Worm (Caenorhabditis elegans) whole organism, L4 larva: Measurements from ENCODE around the gene K06H7.7.

Experiments
- F26F4.8 ChIP-seq: fragments of 200-800 bp; sonication (Bioruptor generic); conservative IDR thresholded peaks from 2 replicates; pipeline ENCODE4 v1.3.6; 2022; ENCODE audit warnings: missing genetic modification characterization, missing compliant biosample characterization
- F44E2.7 ChIP-seq: fragments of 200-800 bp; sonication (Bioruptor generic); IDR thresholded peaks from 2 replicates; pipeline ENCODE4 v2.1.2; 2022; ENCODE audit warnings: missing genetic modification characterization, missing compliant biosample characterization
- T26A8.4 ChIP-seq: fragments of 200-800 bp; sonication (Bioruptor generic); IDR thresholded peaks from 2 replicates; pipeline ENCODE4 v1.3.6; 2022; ENCODE audit warnings: missing genetic modification characterization, missing compliant biosample characterization
- Y48G9A.11 ChIP-seq: fragments of 200-800 bp; sonication (Bioruptor generic); IDR thresholded peaks from 2 replicates; pipeline ENCODE4 v1.3.6; 2022; ENCODE audit warnings: missing genetic modification reagents, missing genetic modification characterization, missing compliant biosample characterization
- Y75B8A.6 ChIP-seq: fragments of 200-800 bp; sonication (Bioruptor generic); IDR thresholded peaks from 2 replicates; pipeline ENCODE4 v1.3.6; 2022; ENCODE audit warnings: missing genetic modification reagents, missing genetic modification characterization, missing compliant biosample characterization
- ZK337.2 ChIP-seq: fragments of 200-800 bp; sonication (Bioruptor generic); IDR thresholded peaks from 2 replicates; pipeline ENCODE4 v1.3.6; 2022; ENCODE audit warnings: missing genetic modification reagents, missing genetic modification characterization, missing compliant biosample characterization
- aha-1 ChIP-seq: fragments of 150-350 bp; peaks from one replicate; lab custom pipeline; 2014; ENCODE audit warnings: missing biosample characterization, missing genetic modification characterization
- aly-2 ChIP-seq: sonication (generic microtip); optimal IDR thresholded peaks from 2 replicates; lab custom pipeline; 2018; ENCODE audit warnings: missing biosample characterization, missing genetic modification characterization
- ama-1 ChIP-seq: fragments of 150-350 bp; optimal IDR thresholded peaks from 2 replicates; lab custom pipeline; 2014; ENCODE audit warnings: inconsistent platforms, mixed read lengths
- arid-1 ChIP-seq: fragments of 200-800 bp; sonication (Bioruptor generic); conservative IDR thresholded peaks from 2 replicates; pipeline ENCODE4 v1.3.6; 2022; ENCODE audit warnings: missing genetic modification reagents, missing genetic modification characterization, missing compliant biosample characterization
- attf-4 ChIP-seq: sonication (generic microtip); optimal IDR thresholded peaks from 3 replicates; lab custom pipeline; 2017; ENCODE audit warnings: missing biosample characterization, missing genetic modification characterization
- ceh-44 ChIP-seq: fragments of 200-800 bp; sonication (Bioruptor generic); IDR thresholded peaks from 2 replicates; pipeline ENCODE4 v1.3.6; 2022; ENCODE audit warnings: missing genetic modification reagents, missing genetic modification characterization, missing compliant biosample characterization
- cey-2 ChIP-seq: sonication (generic microtip); optimal IDR thresholded peaks from 3 replicates; lab custom pipeline; 2017; ENCODE audit warnings: missing genetic modification characterization, mild to moderate bottlenecking, missing compliant biosample characterization, antibody characterized with exemption, borderline replicate concordance; ENCODE audit not compliant: insufficient read depth
- daf-16 ChIP-seq, 3 experiments: sonication (generic microtip); optimal IDR thresholded peaks; 2 replicates each; lab custom pipeline; 2016 to 2017; ENCODE audit warnings: missing genetic modification characterization in 3 of 3, missing genetic modification reagents in 3 of 3, mild to moderate bottlenecking in 2 of 3, missing compliant biosample characterization in 2 of 3, missing biosample characterization in 1 of 3, moderate library complexity in 1 of 3
- daf-19 ChIP-seq: fragments of 200-800 bp; sonication (Bioruptor generic); conservative IDR thresholded peaks from 2 replicates; pipeline ENCODE4 v1.3.6; 2022; ENCODE audit warnings: missing genetic modification characterization, missing compliant biosample characterization
- dmd-8 ChIP-seq: fragments of 200-800 bp; sonication (Bioruptor generic); IDR thresholded peaks from 2 replicates; pipeline ENCODE4 v1.3.6; 2022; ENCODE audit warnings: missing genetic modification characterization, missing compliant biosample characterization
- dve-1 ChIP-seq: sonication (generic microtip); optimal IDR thresholded peaks from 2 replicates; lab custom pipeline; 2017; ENCODE audit warnings: antibody characterized with exemption, mild to moderate bottlenecking, missing genetic modification characterization, missing compliant biosample characterization; ENCODE audit not compliant: insufficient read depth
- egl-27 ChIP-seq: sonication (generic microtip); optimal IDR thresholded peaks from 3 replicates; lab custom pipeline; 2017; ENCODE audit warnings: missing biosample characterization, missing genetic modification reagents, missing genetic modification characterization
- fkh-10 ChIP-seq: fragments of 150-350 bp; optimal IDR thresholded peaks from 2 replicates; lab custom pipeline; 2014; ENCODE audit warnings: missing biosample characterization, missing genetic modification reagents, missing genetic modification characterization
- hif-1 ChIP-seq, 2 experiments: sonication (generic microtip); optimal IDR thresholded peaks; 2 replicates each; lab custom pipeline; 2016 to 2017; ENCODE audit warnings: missing compliant biosample characterization in 2 of 2, missing genetic modification characterization in 2 of 2, missing genetic modification reagents in 2 of 2, missing genotype in 2 of 2, mild to moderate bottlenecking in 1 of 2
- hlh-11 ChIP-seq: fragments of 200-800 bp; sonication (Bioruptor generic); optimal IDR thresholded peaks from 2 replicates; lab custom pipeline; 2018; ENCODE audit warnings: mild to moderate bottlenecking, missing genetic modification characterization, missing compliant biosample characterization
- lin-13 ChIP-seq: fragments of 150-350 bp; optimal IDR thresholded peaks from 2 replicates; lab custom pipeline; 2014; ENCODE audit warnings: missing biosample characterization, missing genetic modification reagents, missing genetic modification characterization
- lin-29 ChIP-seq: fragments of 200-800 bp; sonication (Bioruptor generic); IDR thresholded peaks from 2 replicates; pipeline ENCODE4 v1.3.6; 2022; ENCODE audit warnings: missing genetic modification reagents, missing genetic modification characterization, missing compliant biosample characterization
- lin-39 ChIP-seq: fragments of 150-350 bp; optimal IDR thresholded peaks from 2 replicates; lab custom pipeline; 2014; ENCODE audit warnings: missing biosample characterization, missing genetic modification reagents, missing genetic modification characterization
- lir-3 ChIP-seq: sonication (generic microtip); optimal IDR thresholded peaks from 2 replicates; lab custom pipeline; 2016; ENCODE audit warnings: mild to moderate bottlenecking, missing genetic modification characterization, missing compliant biosample characterization
- lsy-2 ChIP-seq, 2 experiments: fragments of 150-350 bp in 1 of 2; sonication (generic microtip) in 1 of 2; optimal IDR thresholded peaks; 2 replicates each; lab custom pipeline; 2014 to 2017; ENCODE audit warnings: missing biosample characterization in 2 of 2, missing genetic modification characterization in 2 of 2
- madf-9 ChIP-seq: fragments of 200-800 bp; sonication (Bioruptor generic); conservative IDR thresholded peaks from 2 replicates; pipeline ENCODE4 v1.3.6; 2022; ENCODE audit warnings: missing genetic modification reagents, missing genetic modification characterization, missing compliant biosample characterization
- mdl-1 ChIP-seq, 2 experiments: fragments of 150-350 bp in 1 of 2; sonication (generic microtip) in 1 of 2; optimal IDR thresholded peaks; 2 replicates each; lab custom pipeline; 2014 to 2017; ENCODE audit warnings: missing biosample characterization in 2 of 2, missing genetic modification characterization in 2 of 2
- nhr-10 ChIP-seq: fragments of 150-350 bp; optimal IDR thresholded peaks from 2 replicates; lab custom pipeline; 2014; ENCODE audit warnings: missing biosample characterization, missing genetic modification characterization
- nhr-102 ChIP-seq: sonication (generic microtip); optimal IDR thresholded peaks from 2 replicates; lab custom pipeline; 2016; ENCODE audit warnings: mild to moderate bottlenecking, missing genetic modification characterization, moderate library complexity, missing compliant biosample characterization
- nhr-11 ChIP-seq: fragments of 150-350 bp; optimal IDR thresholded peaks from 2 replicates; lab custom pipeline; 2014; ENCODE audit warnings: missing biosample characterization, missing genetic modification characterization
- nhr-111 ChIP-seq: fragments of 200-800 bp; sonication (Bioruptor generic); optimal IDR thresholded peaks from 2 replicates; lab custom pipeline; 2018; ENCODE audit warnings: mild to moderate bottlenecking, missing genetic modification characterization, missing compliant biosample characterization
- nhr-237 ChIP-seq: sonication (generic microtip); optimal IDR thresholded peaks from 2 replicates; lab custom pipeline; 2017; ENCODE audit warnings: missing biosample characterization, missing genetic modification characterization
- nhr-28 ChIP-seq: fragments of 150-350 bp; optimal IDR thresholded peaks from 2 replicates; lab custom pipeline; 2014; ENCODE audit warnings: missing biosample characterization, missing genetic modification characterization
- nhr-42 ChIP-seq: fragments of 200-800 bp; sonication (Bioruptor generic); IDR thresholded peaks from 2 replicates; pipeline ENCODE4 v1.3.6; 2022; ENCODE audit warnings: missing genetic modification characterization, missing compliant biosample characterization
- nhr-48 ChIP-seq: sonication (generic microtip); optimal IDR thresholded peaks from 2 replicates; lab custom pipeline; 2016; ENCODE audit warnings: mild to moderate bottlenecking, missing genetic modification characterization, missing compliant biosample characterization
- nhr-6 ChIP-seq: fragments of 150-350 bp; optimal IDR thresholded peaks from 2 replicates; lab custom pipeline; 2014; ENCODE audit warnings: missing biosample characterization, missing genetic modification characterization
- pha-4 ChIP-seq, 2 experiments: fragments of 150-350 bp in 1 of 2; fragments of 200-800 bp in 1 of 2; sonication (Bioruptor generic) in 1 of 2; IDR thresholded peaks in 1 of 2; optimal IDR thresholded peaks in 1 of 2; 2 replicates each; pipeline versions ENCODE4 v1.3.6 to Lab custom; 2014 to 2022; ENCODE audit warnings: missing genetic modification characterization in 2 of 2, missing genetic modification reagents in 2 of 2, missing biosample characterization in 1 of 2, missing compliant biosample characterization in 1 of 2
- php-3 ChIP-seq: fragments of 200-800 bp; sonication (Bioruptor generic); IDR thresholded peaks from 2 replicates; pipeline ENCODE4 v1.3.6; 2022; ENCODE audit warnings: missing genetic modification reagents, missing genetic modification characterization, missing compliant biosample characterization
- rbr-2 ChIP-seq: sonication (generic microtip); optimal IDR thresholded peaks from 2 replicates; lab custom pipeline; 2016; ENCODE audit warnings: missing genotype, missing genetic modification characterization, missing compliant biosample characterization
- set-16 ChIP-seq: fragments of 200-800 bp; sonication (Bioruptor generic); IDR thresholded peaks from 2 replicates; pipeline ENCODE4 v1.3.6; 2022; ENCODE audit warnings: missing genetic modification reagents, missing genetic modification characterization, missing compliant biosample characterization
- skn-1 ChIP-seq: fragments of 150-350 bp; optimal IDR thresholded peaks from 2 replicates; lab custom pipeline; 2014; ENCODE audit warnings: missing biosample characterization, missing genetic modification characterization
- snpc-1.2 ChIP-seq: fragments of 200-800 bp; sonication (Bioruptor generic); IDR thresholded peaks from 2 replicates; pipeline ENCODE4 v1.3.6; 2022; ENCODE audit warnings: missing genetic modification reagents, missing genetic modification characterization, missing compliant biosample characterization
- snpc-4 ChIP-seq: fragments of 150-350 bp; optimal IDR thresholded peaks from 2 replicates; lab custom pipeline; 2014; ENCODE audit warnings: missing biosample characterization, missing genetic modification characterization
- spr-1 ChIP-seq: sonication (generic microtip); optimal IDR thresholded peaks from 2 replicates; lab custom pipeline; 2016; ENCODE audit warnings: mild to moderate bottlenecking, missing genetic modification characterization, missing compliant biosample characterization
- tag-97 ChIP-seq: fragments of 200-800 bp; sonication (Bioruptor generic); IDR thresholded peaks from 2 replicates; pipeline ENCODE4 v1.3.6; 2022; ENCODE audit warnings: missing genetic modification characterization, missing compliant biosample characterization
- unc-39 ChIP-seq: sonication (generic microtip); optimal IDR thresholded peaks from 2 replicates; lab custom pipeline; 2017; ENCODE audit warnings: missing biosample characterization, missing genetic modification characterization
- vab-7 ChIP-seq: fragments of 200-800 bp; sonication (Bioruptor generic); IDR thresholded peaks from 2 replicates; pipeline ENCODE4 v1.3.6; 2022; ENCODE audit warnings: missing genetic modification reagents, missing genetic modification characterization, missing compliant biosample characterization
- zfp-2 ChIP-seq: sonication (generic microtip); optimal IDR thresholded peaks from 2 replicates; lab custom pipeline; 2016; ENCODE audit warnings: mild to moderate bottlenecking, missing genetic modification characterization, missing compliant biosample characterization
- zfp-3 ChIP-seq: fragments of 200-800 bp; sonication (Bioruptor generic); conservative IDR thresholded peaks from 2 replicates; pipeline ENCODE4 v1.3.6; 2022; ENCODE audit warnings: missing genetic modification reagents, missing genetic modification characterization, missing compliant biosample characterization

K06H7.7 gene

DNA sequence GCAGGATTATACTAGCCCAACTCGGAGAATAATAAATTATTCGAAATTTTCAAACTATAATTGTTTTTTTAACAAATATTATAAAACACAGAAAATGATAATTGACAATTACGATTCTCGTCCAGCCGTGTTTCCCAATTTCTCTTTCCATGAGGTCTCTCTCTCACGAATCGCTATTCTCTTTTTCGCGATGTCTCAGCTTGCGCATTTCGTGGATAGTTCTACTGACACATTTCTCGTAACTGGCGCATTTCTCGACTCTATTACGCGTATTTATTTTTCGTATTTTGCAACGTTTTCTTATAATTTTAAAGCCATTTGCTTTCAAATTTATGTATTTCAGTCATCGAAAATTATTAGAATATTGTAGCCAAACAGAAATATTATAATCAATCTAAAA is 41.5 kb downstream of the K06H7.7 start (continued):
- TF ChIP-seq daf-16 (GFP tag; optimal IDR thresholded peaks at IDR 0.05; lab: Kevin White, UChicago), result peak; percentile 62 to 80
- peak; percentile 90 for TF ChIP-seq daf-16 (tag; optimal IDR thresholded peaks at IDR 0.05; lab: Kevin White, UChicago)
- TF ChIP-seq egl-27 (tag; lab: Kevin White, UChicago), result no peak
- peak; percentile 92 for TF ChIP-seq nhr-6 (tag; lab: Kevin White, UChicago)
- peak; percentile 83 for TF ChIP-seq lin-39
- peak; percentile 80; the same call in 1 of the 2 replicates for TF ChIP-seq lin-29
- 0 out of 2 replicates have a peak, but pooled peaks have one; percentile 83 for TF ChIP-seq tag-97
- TF ChIP-seq php-3 (GFP tag; lab: Robert Waterston, UW), result peak; percentile 66
- peak; percentile 98 for TF ChIP-seq aha-1 (tag; lab: Kevin White, UChicago)
- TF ChIP-seq spr-1 (tag; lab: Kevin White, UChicago), result peak; percentile 94
- TF ChIP-seq hif-1 (tag; optimal IDR thresholded peaks at IDR 0.05; lab: Kevin White, UChicago), result peak; percentile 65 to 98
- peak; percentile 83 for TF ChIP-seq dmd-8 (GFP tag; lab: Robert Waterston, UW)
- peak; percentile 83 for TF ChIP-seq zfp-2 (tag; lab: Kevin White, UChicago)
- TF ChIP-seq lir-3 (tag; lab: Kevin White, UChicago), result peak; percentile 85
- TF ChIP-seq ama-1, result peak; percentile 85
- no peak for TF ChIP-seq nhr-111 (GFP tag; lab: Kevin White, UChicago)
- TF ChIP-seq set-16 (GFP tag; lab: Robert Waterston, UW), result no peak
- peak; percentile 97 for TF ChIP-seq hlh-11 (tag; lab: Kevin White, UChicago)
- peak; percentile 97 for TF ChIP-seq madf-9 (GFP tag; lab: Robert Waterston, UW)
- peak; percentile 93 for TF ChIP-seq pha-4 (GFP tag; IDR thresholded peaks at IDR 0.05; lab: Robert Waterston, UW)
- peak; percentile 98 for TF ChIP-seq pha-4 (tag; optimal IDR thresholded peaks at IDR 0.05; lab: Kevin White, UChicago)
- TF ChIP-seq aly-2 (tag; lab: Kevin White, UChicago), result peak; percentile 86
- TF ChIP-seq daf-19, result peak; percentile 88
- no peak for TF ChIP-seq attf-4 (tag; lab: Kevin White, UChicago)
- peak; percentile 92 for TF ChIP-seq nhr-10 (tag; lab: Kevin White, UChicago)
- TF ChIP-seq skn-1 (tag; lab: Kevin White, UChicago), result no peak
- TF ChIP-seq snpc-1.2 (GFP tag; lab: Robert Waterston, UW), result peak; percentile 88
- peak; percentile 98 for TF ChIP-seq ZK337.2 (GFP tag; lab: Robert Waterston, UW)
- peak; percentile 63 for TF ChIP-seq nhr-237 (tag; lab: Kevin White, UChicago)
- TF ChIP-seq mdl-1 (tag; optimal IDR thresholded peaks at IDR 0.05; lab: Kevin White, UChicago), result peak; percentile 3 to 93
- peak; percentile 96 to 98 for TF ChIP-seq lsy-2 (tag; optimal IDR thresholded peaks at IDR 0.05; lab: Kevin White, UChicago)
- TF ChIP-seq Y75B8A.6 (GFP tag; lab: Robert Waterston, UW), result peak; percentile 98
- no peak; the same call in 1 of the 2 replicates for TF ChIP-seq zfp-3 (GFP tag; lab: Robert Waterston, UW)
- TF ChIP-seq nhr-48 (tag; lab: Kevin White, UChicago), result peak; percentile 78
- peak; percentile 96 for TF ChIP-seq Y48G9A.11
- TF ChIP-seq cey-2 (tag; lab: Kevin White, UChicago), result peak; percentile 68
- peak; percentile 99 for TF ChIP-seq nhr-11 (tag; lab: Kevin White, UChicago)
- TF ChIP-seq F26F4.8, result peak; percentile 64; the same call in 1 of the 2 replicates
- TF ChIP-seq lin-13 (GFP tag; lab: Kevin White, UChicago), result peak; percentile 99
- TF ChIP-seq unc-39, result no peak
- peak; percentile 100 for TF ChIP-seq vab-7 (GFP tag; lab: Robert Waterston, UW)
- peak; percentile 99 for TF ChIP-seq fkh-10 (GFP tag; lab: Kevin White, UChicago)
- TF ChIP-seq F44E2.7 (GFP tag; lab: Robert Waterston, UW), result peak; percentile 76; the same call in 1 of the 2 replicates
- peak; percentile 83 for TF ChIP-seq T26A8.4 (GFP tag; lab: Robert Waterston, UW)
- peak; percentile 98 for TF ChIP-seq rbr-2 (tag; lab: Kevin White, UChicago)
- peak; percentile 90 for TF ChIP-seq nhr-102
- peak; percentile 99 for TF ChIP-seq dve-1 (tag; lab: Kevin White, UChicago)
- TF ChIP-seq ceh-44 (GFP tag; lab: Robert Waterston, UW), result peak; percentile 100
- no peak for TF ChIP-seq snpc-4 (tag; lab: Kevin White, UChicago)
- peak; percentile 98 for TF ChIP-seq arid-1 (GFP tag; lab: Robert Waterston, UW)
- peak; percentile 94 for TF ChIP-seq nhr-42 (GFP tag; lab: Robert Waterston, UW)
- TF ChIP-seq nhr-28 (tag; lab: Kevin White, UChicago), result peak; percentile 98
